Worm (Caenorhabditis elegans): Measurements from ENCODE around the gene pdl-1.

ce11 chrII:7203110-7203509, 19.5 kb downstream of the pdl-1 start, which contains the start of gene srd-56:
- no peak for TF ChIP-seq Y53F4B.3 (GFP tag; IDR thresholded peaks at IDR 0.05)
- TF ChIP-seq D2030.7 (GFP tag; IDR thresholded peaks at IDR 0.05): no peak
- TF ChIP-seq Y79H2A.3 (GFP tag; conservative IDR thresholded peaks at IDR 0.05): no peak
- no peak for TF ChIP-seq let-607 (tag; optimal IDR thresholded peaks at IDR 0.05)
- no peak for TF ChIP-seq F33H1.4 (GFP tag; IDR thresholded peaks at IDR 0.05)
- TF ChIP-seq ZK185.1 (tag; optimal IDR thresholded peaks at IDR 0.05; ENCODE audit: poor library complexity, severe bottlenecking): no peak
- TF ChIP-seq tbx-9 (tag; optimal IDR thresholded peaks at IDR 0.05; ENCODE audit: borderline replicate concordance): no peak
- no peak for TF ChIP-seq cebp-1 (GFP tag; IDR thresholded peaks at IDR 0.05)
- no peak for TF ChIP-seq cebp-1 (tag; optimal IDR thresholded peaks at IDR 0.05)

Data from whole organism, young adult.